Fruit fly (Drosophila melanogaster): ENCODE measurements around the gene Tak1.

The Tak1 gene

dm6 chrX:20480382-20480781 lies 44.3 kb downstream of the Tak1 start (continued):
- TF ChIP-seq Blimp-1 (GFP tag; optimal IDR thresholded peaks at IDR 0.05), result no peak
- TF ChIP-seq ken (GFP tag; IDR thresholded peaks at IDR 0.05), result peak; percentile 83
- no peak for TF ChIP-seq jumu (GFP tag; optimal IDR thresholded peaks at IDR 0.05)
- TF ChIP-seq CG34224 (GFP tag; IDR thresholded peaks at IDR 0.05; ENCODE audit: partially characterized antibody), result no peak
- TF ChIP-seq CG9727 (GFP tag; optimal IDR thresholded peaks at IDR 0.05), result peak; percentile 73
- TF ChIP-seq stwl (tag; optimal IDR thresholded peaks at IDR 0.05), result no peak
- TF ChIP-seq slou (GFP tag; optimal IDR thresholded peaks at IDR 0.05), result peak; percentile 64
- peak; percentile 68 for TF ChIP-seq CHES-1-like (GFP tag; optimal IDR thresholded peaks at IDR 0.05)
- peak; percentile 29; the same call in 2 of the 3 replicates for TF ChIP-seq tgo (GFP tag; IDR thresholded peaks at IDR 0.05)
- no peak for TF ChIP-seq CG42726 (GFP tag; IDR thresholded peaks at IDR 0.05; ENCODE audit: partially characterized antibody)
- peak; percentile 66 for TF ChIP-seq Ssrp (tag; optimal IDR thresholded peaks at IDR 0.05)
- TF ChIP-seq Hr39 (optimal IDR thresholded peaks at IDR 0.05), result no peak
- TF ChIP-seq CG2120 (GFP tag; optimal IDR thresholded peaks at IDR 0.05), result peak; percentile 85
- peak; percentile 28 for TF ChIP-seq CG8359 (GFP tag; optimal IDR thresholded peaks at IDR 0.05; ENCODE audit: borderline replicate concordance)
- TF ChIP-seq chm (GFP tag; IDR thresholded peaks at IDR 0.05), result peak; percentile 58; the same call in 1 of the 2 replicates
- no peak for TF ChIP-seq inv (GFP tag; IDR thresholded peaks at IDR 0.05; ENCODE audit: partially characterized antibody)
- TF ChIP-seq Chrac-16 (GFP tag; optimal IDR thresholded peaks at IDR 0.05), result peak; percentile 80
- no peak for TF ChIP-seq CG13894 (tag; optimal IDR thresholded peaks at IDR 0.05)
- no peak for TF ChIP-seq CG11504 (tag; optimal IDR thresholded peaks at IDR 0.05)
- peak; percentile 24 for TF ChIP-seq schlank (tag; optimal IDR thresholded peaks at IDR 0.05)
- peak; percentile 75 for TF ChIP-seq Hmr (GFP tag; optimal IDR thresholded peaks at IDR 0.05)
- TF ChIP-seq Camta (GFP tag; optimal IDR thresholded peaks at IDR 0.05), result peak; percentile 72
- TF ChIP-seq CG10462 (GFP tag; optimal IDR thresholded peaks at IDR 0.05), result peak; percentile 52
- TF ChIP-seq CG14441 (GFP tag; IDR thresholded peaks at IDR 0.05), result peak; percentile 76
- TF ChIP-seq H2.0 (GFP tag; IDR thresholded peaks at IDR 0.05), result peak; percentile 70
- no peak for TF ChIP-seq nerfin-2 (GFP tag; IDR thresholded peaks at IDR 0.05; ENCODE audit: partially characterized antibody)
- peak; percentile 78 for TF ChIP-seq Oli (tag; optimal IDR thresholded peaks at IDR 0.05)
- no peak for TF ChIP-seq lov (optimal IDR thresholded peaks at IDR 0.05)
- 0 out of 3 replicates have a peak, but pooled peaks have one; percentile 10 for TF ChIP-seq lov (GFP tag; IDR thresholded peaks at IDR 0.05)
- no peak for TF ChIP-seq knrl (GFP tag; IDR thresholded peaks at IDR 0.05; ENCODE audit: partially characterized antibody)
- TF ChIP-seq CG4328 (GFP tag; optimal IDR thresholded peaks at IDR 0.05), result no peak
- TF ChIP-seq CG13775 (GFP tag; optimal IDR thresholded peaks at IDR 0.05), result peak; percentile 37
- TF ChIP-seq CG2875 (GFP tag; optimal IDR thresholded peaks at IDR 0.05), result peak; percentile 67
- peak; percentile 61 for TF ChIP-seq CG9932 (GFP tag; IDR thresholded peaks at IDR 0.05)
- no peak for TF ChIP-seq ase (GFP tag; IDR thresholded peaks at IDR 0.05)
- TF ChIP-seq jigr1 (GFP tag; IDR thresholded peaks at IDR 0.05), result no peak
- TF ChIP-seq hkb (optimal IDR thresholded peaks at IDR 0.05), result no peak
- TF ChIP-seq hkb (GFP tag; IDR thresholded peaks at IDR 0.05), result peak; percentile 80
- TF ChIP-seq CG8388 (GFP tag; optimal IDR thresholded peaks at IDR 0.05), result peak; percentile 73
- TF ChIP-seq zfh1 (GFP tag; IDR thresholded peaks at IDR 0.05), result peak; percentile 64; the same call in 1 of the 3 replicates
- TF ChIP-seq Ets65A (GFP tag), result peak; percentile 92
- TF ChIP-seq odd (GFP tag; optimal IDR thresholded peaks at IDR 0.05), result peak; percentile 25
- peak; percentile 56 for TF ChIP-seq CG9817 (tag; optimal IDR thresholded peaks at IDR 0.05)
- TF ChIP-seq CG2678 (tag; optimal IDR thresholded peaks at IDR 0.05), result no peak
- no peak for TF ChIP-seq CG7372 (GFP tag; IDR thresholded peaks at IDR 0.05)
- TF ChIP-seq aop (GFP tag; IDR thresholded peaks at IDR 0.05), result peak; percentile 62; the same call in 1 of the 2 replicates
- TF ChIP-seq CG10321 (GFP tag; IDR thresholded peaks at IDR 0.05), result no peak; the same call in 1 of the 2 replicates
- TF ChIP-seq klu (GFP tag; IDR thresholded peaks at IDR 0.05), result no peak
- TF ChIP-seq CG9876 (GFP tag; optimal IDR thresholded peaks at IDR 0.05), result peak; percentile 45
- TF ChIP-seq tap (tag; optimal IDR thresholded peaks at IDR 0.05), result no peak
- no peak for TF ChIP-seq sr (GFP tag; IDR thresholded peaks at IDR 0.05)
- peak; percentile 48 for TF ChIP-seq ewg (GFP tag; optimal IDR thresholded peaks at IDR 0.05)
